Worm (Caenorhabditis elegans) whole organism, dauer: ENCODE measurements around the gene M176.10.

Source experiments
- unc-62 ChIP-seq: sonication (generic microtip); optimal IDR thresholded peaks from 2 replicates; lab custom pipeline; 2017; ENCODE audit warnings: missing biosample characterization, missing genetic modification reagents, missing genetic modification characterization

M176.10 gene

DNA sequence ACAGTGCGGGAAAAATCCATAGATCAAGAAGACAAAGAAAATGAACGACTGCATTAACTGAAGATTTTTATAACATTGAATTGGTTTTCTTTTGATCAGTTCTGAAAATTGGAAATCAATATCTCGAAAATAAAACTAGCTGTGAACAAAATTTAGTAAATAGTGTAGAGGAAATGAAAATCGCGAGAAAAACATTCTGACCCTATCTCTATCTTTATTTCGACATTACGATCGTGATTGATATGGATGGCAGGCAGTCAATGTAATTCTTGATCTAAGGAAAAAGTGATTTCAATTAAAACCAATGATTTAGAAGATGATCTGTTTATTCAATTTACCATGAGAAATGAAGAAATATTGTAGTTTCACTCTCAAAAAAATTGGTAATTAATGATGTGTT is 10.0 kb upstream of the M176.10 start, which contains the start of gene kin-16:
Gene kin-16, minus strand, starts transcription at position 101 of the 400 bp plus-strand sequence.
- TF ChIP-seq unc-62, result no peak

DNA sequence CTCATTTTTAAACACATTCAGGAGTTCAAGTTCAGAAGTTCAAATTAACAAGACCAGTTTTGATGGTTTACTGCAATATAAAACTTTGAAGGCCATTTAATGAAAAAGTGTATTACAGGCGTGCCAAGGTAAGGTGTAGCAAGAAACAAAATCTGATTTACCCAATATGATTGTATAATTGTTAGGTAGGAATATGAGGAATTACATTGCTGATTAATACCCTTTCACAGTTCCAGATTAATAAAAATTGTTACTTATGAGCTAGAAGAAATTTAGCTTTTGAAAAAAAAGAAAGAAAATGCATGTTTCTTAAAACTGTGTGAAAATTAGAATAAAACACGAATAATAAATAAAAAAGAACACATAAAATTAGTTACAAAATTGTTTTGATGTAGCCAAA is 7.6 kb upstream of the M176.10 start, which contains the start of gene kin-15:
Gene kin-15, minus strand, starts transcription at position 101 of the 400 bp plus-strand sequence.
- no peak for TF ChIP-seq unc-62

ce11 chrII:9431119-9431518 is 5.1 kb upstream of the M176.10 start:
- no peak for TF ChIP-seq unc-62

DNA sequence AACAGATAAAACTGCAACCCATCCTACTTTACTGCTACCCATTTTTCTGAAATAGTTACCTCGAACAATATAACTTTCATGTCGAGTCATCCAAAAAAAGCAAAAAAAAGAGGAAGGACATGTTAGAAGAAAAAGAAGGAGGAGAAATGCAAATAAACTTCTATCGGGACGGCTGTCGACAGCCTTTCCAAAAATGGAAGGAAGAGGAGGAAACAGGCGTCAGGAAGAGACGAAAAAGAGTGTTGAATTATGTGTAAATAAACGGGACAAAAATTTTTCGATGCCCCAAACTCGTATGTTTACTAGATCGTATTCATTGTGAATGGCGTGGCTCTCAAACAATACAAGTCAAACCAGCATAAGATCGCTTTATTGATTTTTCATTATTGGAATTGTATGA is 1.7 kb upstream of the M176.10 start, which contains the start of gene M176.5:
Gene M176.5, minus strand, starts transcription at position 101 of the 400 bp plus-strand sequence.
- TF ChIP-seq unc-62, result no peak

DNA sequence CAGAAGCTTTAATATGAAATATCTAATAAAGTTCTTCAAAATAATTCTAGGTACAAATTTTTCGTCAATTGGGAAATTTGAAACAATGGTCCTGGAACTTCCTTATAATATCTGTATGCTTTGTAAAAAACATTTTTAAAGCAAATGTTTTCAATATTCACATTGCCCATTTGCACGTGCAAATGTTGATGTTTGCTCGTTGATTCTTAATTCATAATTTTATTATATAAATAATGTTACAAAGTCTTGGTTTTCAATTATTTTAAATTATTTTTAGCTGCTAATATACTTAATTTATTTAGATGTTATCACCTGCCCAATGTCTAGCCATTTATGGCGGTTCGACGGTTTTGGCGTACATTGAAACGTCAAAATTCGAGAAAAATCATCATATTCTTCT is 4.0 kb downstream of the M176.10 start, which contains the start of gene M176.11:
Gene M176.11, plus strand, starts transcription at position 301 of the 400 bp plus-strand sequence.
- no peak for TF ChIP-seq unc-62

- no peak for TF ChIP-seq unc-62
Measured at ce11 chrII:9418843-9419532, 7.0 kb downstream of the M176.10 start.

DNA sequence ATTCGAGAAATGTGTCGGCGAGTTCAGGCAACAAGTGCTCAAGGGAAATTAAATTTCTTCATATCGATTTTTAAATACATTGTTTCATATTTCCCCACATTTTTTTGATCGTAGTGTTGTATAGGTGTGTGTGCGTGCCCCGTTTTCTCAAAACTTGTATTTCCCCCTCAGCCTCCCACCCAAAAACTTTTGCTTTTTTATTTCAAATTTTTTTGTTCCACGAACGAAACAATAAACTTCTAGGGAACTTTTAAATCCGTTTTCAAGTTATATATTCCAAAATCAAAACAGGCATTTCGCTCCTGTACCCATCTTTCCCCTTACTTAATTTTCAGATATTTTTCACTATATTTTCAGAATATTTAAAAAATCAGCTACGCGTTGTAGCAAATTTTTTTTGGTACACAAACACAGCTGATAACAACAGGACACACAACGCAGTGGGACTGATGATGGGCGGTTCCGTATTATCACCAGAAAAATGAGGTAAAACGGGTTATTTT is 7.9 kb downstream of the M176.10 start, which contains the start of the genes M176.4 and M176.16:
Gene M176.4, plus strand, starts transcription at position 301 of the 503 bp plus-strand sequence.
Gene M176.16, plus strand, starts transcription at position 453 of the 503 bp plus-strand sequence.
- no peak for TF ChIP-seq unc-62

DNA sequence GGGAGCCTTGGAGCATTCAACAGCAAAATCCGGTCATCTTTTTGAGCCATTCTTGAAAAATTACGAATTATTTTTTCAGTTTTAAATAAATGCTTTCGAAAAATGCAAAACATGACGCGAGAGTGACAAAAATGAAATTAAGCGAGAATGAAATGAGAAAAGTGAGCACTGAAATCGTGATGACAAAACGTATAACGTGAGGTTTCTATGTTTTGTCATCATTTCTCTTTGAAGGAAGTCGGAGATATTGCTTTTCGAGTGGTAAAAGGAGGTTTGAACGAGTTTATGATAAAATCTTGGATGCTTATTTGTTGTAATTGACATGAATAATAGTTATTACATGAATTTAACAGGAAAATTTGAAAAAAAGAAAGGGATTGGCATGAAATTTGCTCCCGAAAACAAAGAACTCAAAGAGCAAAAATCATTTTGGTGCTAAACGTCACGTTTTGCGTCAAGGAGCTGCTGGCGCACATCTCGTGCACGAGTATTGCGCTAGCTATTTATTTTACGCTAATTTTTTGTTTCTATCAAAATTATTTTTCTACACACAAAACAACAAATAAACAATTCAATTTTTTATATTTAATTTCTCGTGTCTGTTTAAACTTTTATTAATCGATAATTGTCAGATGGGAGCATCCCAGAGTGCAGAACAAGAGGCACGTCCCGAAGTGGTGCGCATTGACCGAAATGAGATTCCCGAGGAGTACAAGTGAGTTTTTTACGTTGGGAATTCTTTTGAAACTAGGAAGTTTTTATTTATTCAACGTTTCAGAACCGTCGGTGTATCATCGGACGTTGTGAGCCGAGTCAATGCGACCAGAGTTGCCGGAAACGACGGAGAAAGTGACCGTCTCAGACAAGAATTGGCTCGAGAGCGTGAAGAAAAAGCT is 9.3 kb downstream of the M176.10 start, which contains the start of the genes gss-1 and chch-3:
Gene gss-1, minus strand, starts transcription at position 51 of the 896 bp plus-strand sequence.
Gene chch-3, plus strand, starts transcription at position 633 of the 896 bp plus-strand sequence.
- TF ChIP-seq unc-62, result no peak

DNA sequence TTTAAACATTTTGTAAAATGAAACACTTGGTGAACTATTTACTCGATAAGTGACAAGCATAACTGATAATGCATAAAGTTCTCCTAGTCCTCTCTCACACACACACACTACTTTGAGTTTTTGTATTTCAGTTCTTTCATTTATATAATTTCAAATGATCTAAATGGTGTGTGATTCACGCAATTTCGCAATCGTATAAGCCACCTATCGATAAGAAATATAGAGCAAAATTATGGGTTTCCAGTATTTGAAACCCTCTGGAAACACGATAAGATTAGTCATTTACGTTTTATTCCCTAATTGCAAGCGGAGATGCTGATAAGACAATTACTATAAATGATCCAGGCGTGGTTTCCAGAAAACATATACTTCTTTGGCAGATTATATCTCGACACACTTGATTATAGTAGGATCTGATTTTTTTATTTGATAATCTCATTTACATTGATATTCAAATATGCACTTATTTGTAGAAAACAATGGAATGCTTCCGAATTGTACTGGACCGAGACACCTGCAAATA is 13.8 kb downstream of the M176.10 start, which contains the start of gene arrd-3:
Gene arrd-3, plus strand, starts transcription at position 473 of the 523 bp plus-strand sequence.
- TF ChIP-seq unc-62, result no peak

- TF ChIP-seq unc-62, result no peak
Measured at ce11 chrII:9411497-9411896, 14.5 kb downstream of the M176.10 start, which contains the start of gene M176.9. Gene M176.9 (minus strand): TSS chrII:9411597.

- no peak for TF ChIP-seq unc-62
Measured at ce11 chrII:9407469-9407868, 18.5 kb downstream of the M176.10 start, which contains the start of gene arrd-2. Gene arrd-2 (plus strand): TSS chrII:9407769.

DNA sequence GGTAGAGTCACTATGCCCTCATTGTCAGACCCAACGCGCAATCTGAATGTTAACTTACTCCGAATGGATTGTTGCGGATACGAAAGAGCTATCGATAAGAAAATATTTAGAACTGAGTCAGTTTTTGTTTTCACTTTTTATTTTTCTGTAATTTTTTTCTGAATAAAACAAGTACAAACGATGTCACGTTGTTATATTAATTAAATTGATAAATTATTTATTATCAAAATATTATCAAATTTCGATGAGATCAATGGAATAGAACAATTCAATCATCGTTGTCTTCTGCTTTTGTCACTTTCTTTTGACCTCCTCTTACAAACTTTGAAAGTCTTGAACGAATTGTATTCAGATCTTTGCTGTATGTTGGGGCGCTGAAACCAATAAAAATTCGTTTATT is 19.0 kb downstream of the M176.10 start, which contains the start of gene mpz-6:
Gene mpz-6, minus strand, starts transcription at position 101 of the 400 bp plus-strand sequence.
- no peak for TF ChIP-seq unc-62

DNA sequence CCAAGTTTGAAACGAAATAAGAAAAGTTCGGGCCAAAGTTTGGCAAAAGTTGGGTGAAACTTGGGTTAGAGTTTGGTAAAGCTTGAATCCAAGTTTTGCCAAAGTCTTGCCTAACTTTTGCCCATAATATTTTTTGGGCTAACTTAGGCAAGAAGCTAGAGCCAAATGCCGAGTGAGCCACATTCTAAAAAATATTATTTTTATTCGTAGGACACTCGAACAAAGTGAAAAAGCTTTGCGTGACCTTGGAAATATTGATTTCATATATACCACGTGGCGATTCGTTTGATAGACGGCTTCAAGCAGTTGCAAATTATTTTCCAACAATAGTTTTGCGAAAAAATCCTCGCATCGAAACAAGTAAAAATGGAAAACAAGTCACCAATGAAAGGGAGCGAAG is 22.1 kb downstream of the M176.10 start, which contains the start of gene Y51B9A.5:
Gene Y51B9A.5, plus strand, starts transcription at position 301 of the 400 bp plus-strand sequence.
- no peak for TF ChIP-seq unc-62

ce11 chrII:9403087-9403486 is 22.9 kb downstream of the M176.10 start, which contains the start of gene Y51B9A.6:
Gene Y51B9A.6 (minus strand): TSS chrII:9403187.
- no peak for TF ChIP-seq unc-62

ce11 chrII:9399746-9400145 is 26.2 kb downstream of the M176.10 start, which contains the start of gene Y51B9A.7:
Gene Y51B9A.7 (plus strand): TSS chrII:9400046.
- no peak for TF ChIP-seq unc-62
